Worm (Caenorhabditis elegans): ENCODE data around the gene H37A05.4.

The H37A05.4 gene

ce11 chrV:13657841-13658338, 8.3 kb upstream of the H37A05.4 start:
- TF ChIP-seq lin-35 (GFP tag; optimal IDR thresholded peaks at IDR 0.05), result peak in 1 of 3 experiments; percentile 9
- TF ChIP-seq madf-6 (GFP tag; IDR thresholded peaks at IDR 0.05), result 0 out of 2 replicates have a peak, but pooled peaks have one; percentile 12
- TF ChIP-seq snpc-4 (GFP tag; optimal IDR thresholded peaks at IDR 0.05), result no peak
- no peak for TF ChIP-seq snpc-4 (tag; optimal IDR thresholded peaks at IDR 0.05)
- 0 out of 2 replicates have a peak, but pooled peaks have one; percentile 12 for TF ChIP-seq B0019.2 (GFP tag; conservative IDR thresholded peaks at IDR 0.05)
- peak; percentile 59 for TF ChIP-seq unc-62 (GFP tag; optimal IDR thresholded peaks at IDR 0.05)
- TF ChIP-seq madf-3 (GFP tag; IDR thresholded peaks at IDR 0.05), result 0 out of 2 replicates have a peak, but pooled peaks have one; percentile 50

- TF ChIP-seq pha-4 (tag; optimal IDR thresholded peaks at IDR 0.05), result peak; percentile 70
- TF ChIP-seq ZK185.1 (tag; optimal IDR thresholded peaks at IDR 0.05; ENCODE audit: poor library complexity, severe bottlenecking), result no peak
- TF ChIP-seq F39B2.1 (GFP tag; IDR thresholded peaks at IDR 0.05), result no peak
- peak; percentile 40 for TF ChIP-seq lin-26 (GFP tag; IDR thresholded peaks at IDR 0.05)
- no peak for TF ChIP-seq snpc-1.3 (tag; optimal IDR thresholded peaks at IDR 0.05; ENCODE audit: insufficient read depth)
- TF ChIP-seq madf-10 (tag; optimal IDR thresholded peaks at IDR 0.05), result peak; percentile 57
- no peak for TF ChIP-seq Y53G8AR.9 (GFP tag; conservative IDR thresholded peaks at IDR 0.05)
- TF ChIP-seq mcd-1 (GFP tag; IDR thresholded peaks at IDR 0.05), result peak; percentile 15; the same call in 1 of the 2 replicates
- TF ChIP-seq ztf-22 (GFP tag; optimal IDR thresholded peaks at IDR 0.05), result peak; percentile 44
- TF ChIP-seq lin-54 (GFP tag; optimal IDR thresholded peaks at IDR 0.05), result peak; percentile 44
- TF ChIP-seq him-1 (tag; optimal IDR thresholded peaks at IDR 0.05), result no peak
- peak; percentile 62 for TF ChIP-seq atf-7 (tag; optimal IDR thresholded peaks at IDR 0.05)
- TF ChIP-seq hlh-26 (GFP tag; conservative IDR thresholded peaks at IDR 0.05), result no peak
- TF ChIP-seq zim-3 (tag; optimal IDR thresholded peaks at IDR 0.05), result no peak
- TF ChIP-seq let-526 (GFP tag; IDR thresholded peaks at IDR 0.05), result peak; percentile 42; the same call in 1 of the 2 replicates
- TF ChIP-seq somi-1 (GFP tag; optimal IDR thresholded peaks at IDR 0.05), result peak; percentile 91
- TF ChIP-seq rpc-1 (optimal IDR thresholded peaks at IDR 0.05), result no peak
- no peak for TF ChIP-seq rpc-1 (tag; optimal IDR thresholded peaks at IDR 0.05)
- TF ChIP-seq F57C9.4 (tag; optimal IDR thresholded peaks at IDR 0.05), result no peak
- TF ChIP-seq ztf-18 (tag; optimal IDR thresholded peaks at IDR 0.05), result no peak
- no peak for TF ChIP-seq egl-18 (GFP tag; IDR thresholded peaks at IDR 0.05)
- TF ChIP-seq dpl-1 (GFP tag; optimal IDR thresholded peaks at IDR 0.05), result no peak
- TF ChIP-seq F37B4.10 (GFP tag; IDR thresholded peaks at IDR 0.05), result no peak
- TF ChIP-seq Y95B8A.8 (GFP tag; IDR thresholded peaks at IDR 0.05), result 0 out of 2 replicates have a peak, but pooled peaks have one; percentile 21
- TF ChIP-seq dpff-1 (tag; optimal IDR thresholded peaks at IDR 0.05), result no peak
- no peak for TF ChIP-seq athp-1 (tag; optimal IDR thresholded peaks at IDR 0.05)
- no peak; the same call in 1 of the 2 replicates for TF ChIP-seq egl-44 (GFP tag; IDR thresholded peaks at IDR 0.05)
- peak; percentile 44 for TF ChIP-seq lin-40 (tag; optimal IDR thresholded peaks at IDR 0.05)
- TF ChIP-seq bed-1 (GFP tag; IDR thresholded peaks at IDR 0.05), result no peak
- no peak for TF ChIP-seq F49E8.2 (tag; optimal IDR thresholded peaks at IDR 0.05; ENCODE audit: insufficient read depth)
- no peak for TF ChIP-seq F22D6.2 (tag; optimal IDR thresholded peaks at IDR 0.05)
- peak; percentile 35 for TF ChIP-seq nhr-90 (tag; optimal IDR thresholded peaks at IDR 0.05)
- no peak for TF ChIP-seq ceh-27 (GFP tag; optimal IDR thresholded peaks at IDR 0.05)
- 0 out of 2 replicates have a peak, but pooled peaks have one; percentile 16 for TF ChIP-seq madf-6 (GFP tag; IDR thresholded peaks at IDR 0.05)
- TF ChIP-seq nhr-80 (tag; optimal IDR thresholded peaks at IDR 0.05), result peak; percentile 73
- TF ChIP-seq lag-1 (GFP tag; IDR thresholded peaks at IDR 0.05), result peak; percentile 70; the same call in 1 of the 2 replicates
- TF ChIP-seq B0261.1 (tag; optimal IDR thresholded peaks at IDR 0.05), result no peak
- no peak for TF ChIP-seq nhr-27 (tag; optimal IDR thresholded peaks at IDR 0.05)
- TF ChIP-seq cebp-1 (GFP tag; IDR thresholded peaks at IDR 0.05), result peak; percentile 8; the same call in 1 of the 2 replicates
- TF ChIP-seq cebp-1 (tag; optimal IDR thresholded peaks at IDR 0.05), result peak; percentile 71
- TF ChIP-seq ceh-91 (GFP tag; IDR thresholded peaks at IDR 0.05), result no peak
Measured at ce11 chrV:13657291-13657690, 7.7 kb upstream of the H37A05.4 start.
